Worm (Caenorhabditis elegans): Measurements from ENCODE around the gene C55B6.1.

C55B6.1 gene

DNA sequence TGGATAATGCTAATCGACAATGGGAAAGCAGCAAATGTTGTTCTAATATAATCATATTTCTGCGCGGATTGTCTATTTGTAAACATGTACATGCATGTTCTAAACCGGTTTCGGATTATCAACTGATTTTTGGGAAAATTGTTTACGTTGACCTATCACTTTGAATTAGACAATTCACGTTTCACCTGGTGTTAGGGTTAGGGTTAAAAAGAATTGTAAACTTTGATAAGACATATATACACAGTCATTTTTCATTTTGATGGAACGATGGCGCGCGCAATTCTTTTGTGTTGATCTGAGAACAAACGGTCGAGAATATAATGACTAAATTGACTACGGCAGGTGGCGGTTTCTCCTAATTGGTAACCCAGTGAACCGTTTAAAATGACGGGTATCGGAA, 42.0 kb downstream of the C55B6.1 start:
- peak; percentile 12 for TF ChIP-seq dve-1 (tag; optimal IDR thresholded peaks at IDR 0.05; ENCODE audit: insufficient read depth)
- TF ChIP-seq aha-1 (tag), result peak; percentile 71
- TF ChIP-seq mdl-1 (tag; optimal IDR thresholded peaks at IDR 0.05), result peak in 1 of 2 experiments; percentile 0
- TF ChIP-seq nhr-28 (tag; optimal IDR thresholded peaks at IDR 0.05), result peak; percentile 17
- TF ChIP-seq daf-16 (GFP tag; optimal IDR thresholded peaks at IDR 0.05), result no peak
- peak; percentile 69 for TF ChIP-seq daf-16 (tag; optimal IDR thresholded peaks at IDR 0.05)
- TF ChIP-seq hlh-30 (tag; optimal IDR thresholded peaks at IDR 0.05; ENCODE audit: insufficient read depth), result peak; percentile 29
- TF ChIP-seq nhr-6 (tag; optimal IDR thresholded peaks at IDR 0.05), result no peak
- peak; percentile 12 for TF ChIP-seq T20F7.1 (GFP tag; optimal IDR thresholded peaks at IDR 0.05)
- no peak for TF ChIP-seq nhr-11 (tag; optimal IDR thresholded peaks at IDR 0.05)

DNA sequence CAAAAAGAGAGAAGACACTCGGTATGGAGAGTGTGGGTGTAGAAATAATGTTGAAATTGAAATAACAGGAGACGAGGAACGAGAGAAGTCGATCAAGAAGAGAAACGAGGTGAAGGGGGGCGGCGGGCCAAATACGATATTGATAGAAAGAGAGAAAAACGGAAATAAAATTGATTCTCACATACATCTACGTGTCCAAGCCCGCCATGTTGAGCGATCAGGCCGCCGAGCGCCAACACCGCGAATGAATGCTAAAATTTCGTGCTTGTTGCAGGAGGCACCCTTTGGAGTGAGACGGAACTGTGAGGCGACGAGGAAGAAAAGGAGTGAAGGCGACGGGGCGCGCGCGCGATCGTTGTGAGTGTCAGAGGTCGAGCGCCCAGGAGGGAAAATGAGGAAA, 42.7 kb downstream of the C55B6.1 start, which contains the start of gene F46H5.7:
Gene F46H5.7 (minus strand): TSS at position 106 of the 400 bp plus-strand sequence.
- TF ChIP-seq nhr-25 (tag; optimal IDR thresholded peaks at IDR 0.05; ENCODE audit: borderline replicate concordance, insufficient read depth) (peak; percentile 31), ceh-28 (tag; optimal IDR thresholded peaks at IDR 0.05) (no peak), nhr-28 (tag; optimal IDR thresholded peaks at IDR 0.05) (peak; percentile 25), vab-7 (GFP tag; IDR thresholded peaks at IDR 0.05) (no peak), zip-11 (GFP tag; IDR thresholded peaks at IDR 0.05) (no peak), aha-1 (tag) (no peak), F49E8.2 (tag; optimal IDR thresholded peaks at IDR 0.05; ENCODE audit: borderline replicate concordance) (no peak), set-16 (GFP tag; IDR thresholded peaks at IDR 0.05) (peak; percentile 77), dmd-6 (GFP tag; IDR thresholded peaks at IDR 0.05) (peak; percentile 43; the same call in 1 of the 2 replicates), hlh-30 (tag; optimal IDR thresholded peaks at IDR 0.05; ENCODE audit: insufficient read depth) (no peak), Y48G9A.11 (GFP tag; IDR thresholded peaks at IDR 0.05) (no peak), zfp-3 (GFP tag; conservative IDR thresholded peaks at IDR 0.05) (no peak), madf-9 (GFP tag; conservative IDR thresholded peaks at IDR 0.05) (no peak), daf-16 (GFP tag; optimal IDR thresholded peaks at IDR 0.05) (no peak), daf-16 (tag; optimal IDR thresholded peaks at IDR 0.05) (peak; percentile 36), hlh-11 (tag; optimal IDR thresholded peaks at IDR 0.05) (peak; percentile 50), gei-8 (GFP tag; optimal IDR thresholded peaks at IDR 0.05) (no peak), mdl-1 (tag; optimal IDR thresholded peaks at IDR 0.05) (no peak), arid-1 (GFP tag; conservative IDR thresholded peaks at IDR 0.05) (no peak), egl-43 (GFP tag; IDR thresholded peaks at IDR 0.05) (no peak), php-3 (GFP tag; IDR thresholded peaks at IDR 0.05) (no peak), pqm-1 (tag; optimal IDR thresholded peaks at IDR 0.05) (peak; percentile 50), dmd-9 (GFP tag; IDR thresholded peaks at IDR 0.05) (no peak), ceh-20 (GFP tag; IDR thresholded peaks at IDR 0.05) (no peak), nhr-42 (GFP tag; IDR thresholded peaks at IDR 0.05) (no peak), lim-7 (GFP tag; IDR thresholded peaks at IDR 0.05) (0 out of 2 replicates have a peak, but pooled peaks have one; percentile 25), lin-13 (GFP tag; optimal IDR thresholded peaks at IDR 0.05) (no peak), F26F4.8 (GFP tag; conservative IDR thresholded peaks at IDR 0.05) (no peak), ama-1 (optimal IDR thresholded peaks at IDR 0.05) (peak; percentile 10), fos-1 (tag; optimal IDR thresholded peaks at IDR 0.05) (no peak), mdt-29 (GFP tag; IDR thresholded peaks at IDR 0.05) (peak; percentile 33; the same call in 1 of the 2 replicates), D1046.2 (GFP tag; IDR thresholded peaks at IDR 0.05) (no peak), nhr-48 (tag; optimal IDR thresholded peaks at IDR 0.05) (peak; percentile 12)

DNA sequence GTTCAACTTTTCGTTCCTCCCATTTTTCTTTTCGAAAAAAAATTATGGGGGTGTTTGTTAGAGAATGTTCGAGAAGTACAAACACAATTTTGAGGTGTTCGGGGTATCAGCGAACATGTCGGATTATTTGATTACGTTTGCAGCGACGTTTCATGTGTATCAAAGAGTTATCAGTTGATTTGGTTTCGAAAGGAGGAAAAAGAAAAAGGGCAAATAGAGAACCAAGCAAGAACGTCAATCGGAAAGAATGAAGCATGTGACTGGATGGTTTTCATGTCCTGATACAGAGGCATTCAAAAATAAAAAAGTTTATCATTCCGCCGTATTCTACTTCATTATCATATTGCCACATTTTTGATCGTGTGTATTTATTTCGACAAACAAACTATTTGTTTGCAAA, 44.6 kb downstream of the C55B6.1 start:
- TF ChIP-seq F10B5.3 (tag; optimal IDR thresholded peaks at IDR 0.05), result no peak
- TF ChIP-seq ZK337.2 (GFP tag; IDR thresholded peaks at IDR 0.05), result no peak
- no peak for TF ChIP-seq egl-43 (GFP tag; IDR thresholded peaks at IDR 0.05)
- TF ChIP-seq vab-7 (GFP tag; IDR thresholded peaks at IDR 0.05), result no peak
- no peak for TF ChIP-seq tag-97 (GFP tag; IDR thresholded peaks at IDR 0.05)
- peak in 1 of 2 experiments; percentile 57 for TF ChIP-seq daf-16 (GFP tag; optimal IDR thresholded peaks at IDR 0.05)
- TF ChIP-seq daf-16 (tag; optimal IDR thresholded peaks at IDR 0.05), result peak; percentile 95
- peak; percentile 75 for TF ChIP-seq nhr-48 (tag; optimal IDR thresholded peaks at IDR 0.05)
- TF ChIP-seq ceh-44 (GFP tag; IDR thresholded peaks at IDR 0.05), result no peak
- no peak; the same call in 1 of the 2 replicates for TF ChIP-seq T26A8.4 (GFP tag; IDR thresholded peaks at IDR 0.05)
- TF ChIP-seq ceh-20 (GFP tag; IDR thresholded peaks at IDR 0.05), result peak; percentile 50; the same call in 1 of the 2 replicates
- no peak for TF ChIP-seq zip-11 (GFP tag; IDR thresholded peaks at IDR 0.05)
- 0 out of 2 replicates have a peak, but pooled peaks have one; percentile 8 for TF ChIP-seq saeg-2 (GFP tag; IDR thresholded peaks at IDR 0.05)
- no peak for TF ChIP-seq ceh-28 (tag; optimal IDR thresholded peaks at IDR 0.05)
- TF ChIP-seq lsy-2 (tag; optimal IDR thresholded peaks at IDR 0.05), result no peak
- TF ChIP-seq snpc-4 (tag; optimal IDR thresholded peaks at IDR 0.05), result no peak
- no peak for TF ChIP-seq Y75B8A.6 (GFP tag; IDR thresholded peaks at IDR 0.05)
- peak; percentile 36 for TF ChIP-seq nhr-6 (tag; optimal IDR thresholded peaks at IDR 0.05)
- TF ChIP-seq zag-1 (tag; optimal IDR thresholded peaks at IDR 0.05), result no peak
- no peak for TF ChIP-seq nhr-42 (GFP tag; IDR thresholded peaks at IDR 0.05)
- no peak for TF ChIP-seq ceh-82 (tag; optimal IDR thresholded peaks at IDR 0.05)

Data from whole organism, L4 larva.